Fruit fly (Drosophila melanogaster) whole organism, embryonic: ENCODE measurements around the gene CG6656.

Experiments used
- Atf-2 ChIP-seq: fragments of 200-800 bp; sonication (Bioruptor generic); optimal IDR thresholded peaks from 2 replicates; lab custom pipeline; 2016; ENCODE audit warnings: missing biosample characterization, missing genetic modification characterization
- CG12299 ChIP-seq: fragments of 200-800 bp; sonication (Bioruptor generic); optimal IDR thresholded peaks from 2 replicates; lab custom pipeline; 2018; ENCODE audit warnings: missing biosample characterization, mild to moderate bottlenecking, missing genetic modification characterization
- CG14014 ChIP-seq: fragments of 200-800 bp; sonication (Bioruptor generic); IDR thresholded peaks from 2 replicates; pipeline ENCODE4 v1.3.6; 2022; ENCODE audit warnings: missing biosample characterization, missing genetic modification characterization
- CG14441 ChIP-seq: fragments of 200-800 bp; sonication (Bioruptor generic); IDR thresholded peaks from 2 replicates; pipeline ENCODE4 v1.3.6; 2022; ENCODE audit warnings: missing biosample characterization, missing genetic modification characterization
- CG14710 ChIP-seq: fragments of 200-800 bp; sonication (Bioruptor generic); optimal IDR thresholded peaks from 3 replicates; lab custom pipeline; 2019; ENCODE audit warnings: missing biosample characterization, mild to moderate bottlenecking, missing genetic modification characterization, moderate library complexity
- CG16779 ChIP-seq: fragments of 200-800 bp; sonication (Bioruptor generic); IDR thresholded peaks from 2 replicates; pipeline ENCODE4 v1.3.6; 2022; ENCODE audit warnings: missing biosample characterization, missing genetic modification characterization
- CG17359 ChIP-seq: fragments of 200-800 bp; sonication (Bioruptor generic); optimal IDR thresholded peaks from 3 replicates; lab custom pipeline; 2018; ENCODE audit warnings: missing biosample characterization, mild to moderate bottlenecking, missing genetic modification characterization, moderate library complexity
- CG2202 ChIP-seq: fragments of 200-800 bp; sonication (Bioruptor generic); optimal IDR thresholded peaks from 2 replicates; lab custom pipeline; 2018; ENCODE audit warnings: missing biosample characterization, mild to moderate bottlenecking, missing genetic modification characterization
- CG3163 ChIP-seq: fragments of 200-800 bp; sonication (Bioruptor generic); optimal IDR thresholded peaks from 3 replicates; lab custom pipeline; 2016; ENCODE audit warnings: missing biosample characterization, missing genetic modification characterization
- CG4282 ChIP-seq: fragments of 200-800 bp; sonication (Bioruptor generic); optimal IDR thresholded peaks from 2 replicates; lab custom pipeline; 2016; ENCODE audit warnings: missing biosample characterization, missing genetic modification characterization
- CG4360 ChIP-seq: fragments of 200-800 bp; sonication (Bioruptor generic); IDR thresholded peaks from 2 replicates; pipeline ENCODE4 v1.3.6; 2022; ENCODE audit warnings: missing biosample characterization, missing genetic modification characterization
- CG4730 ChIP-seq: fragments of 200-800 bp; sonication (Bioruptor generic); IDR thresholded peaks from 2 replicates; pipeline ENCODE4 v1.3.6; 2022; ENCODE audit warnings: missing biosample characterization, missing genetic modification characterization
- CG6175 ChIP-seq: fragments of 200-800 bp; sonication (Bioruptor generic); IDR thresholded peaks from 3 replicates; pipeline ENCODE4 v1.3.6; 2022; ENCODE audit warnings: missing biosample characterization, missing genetic modification characterization
- CG6813 ChIP-seq: fragments of 200-800 bp; sonication (Bioruptor generic); optimal IDR thresholded peaks from 2 replicates; lab custom pipeline; 2017; ENCODE audit warnings: missing biosample characterization, missing genetic modification characterization, mild to moderate bottlenecking, moderate library complexity, missing genetic modification reagents
- CG7372 ChIP-seq: fragments of 200-800 bp; sonication (Bioruptor generic); IDR thresholded peaks from 2 replicates; pipeline ENCODE4 v1.3.6; 2022; ENCODE audit warnings: missing biosample characterization, missing genetic modification characterization
- CG7839 ChIP-seq: fragments of 200-800 bp; sonication (Bioruptor generic); optimal IDR thresholded peaks from 3 replicates; lab custom pipeline; 2018; ENCODE audit warnings: missing biosample characterization, mild to moderate bottlenecking, missing genetic modification characterization, moderate library complexity
- CG7987 ChIP-seq: fragments of 200-800 bp; sonication (Bioruptor generic); optimal IDR thresholded peaks from 2 replicates; lab custom pipeline; 2018; ENCODE audit warnings: missing biosample characterization, mild to moderate bottlenecking, missing genetic modification characterization, moderate library complexity
- CG8388 ChIP-seq: fragments of 200-800 bp; sonication (Bioruptor generic); optimal IDR thresholded peaks from 2 replicates; lab custom pipeline; 2019; ENCODE audit warnings: missing biosample characterization, mild to moderate bottlenecking, missing genetic modification characterization, moderate library complexity
- CG9876 ChIP-seq: fragments of 200-800 bp; sonication (Bioruptor generic); optimal IDR thresholded peaks from 2 replicates; lab custom pipeline; 2016; ENCODE audit warnings: missing biosample characterization, missing genetic modification characterization
- Ets97D ChIP-seq: fragments of 200-800 bp; sonication (Bioruptor generic); optimal IDR thresholded peaks from 3 replicates; lab custom pipeline; 2016; ENCODE audit warnings: missing biosample characterization, missing genetic modification characterization
- Fer3 ChIP-seq: fragments of 200-800 bp; sonication (Bioruptor generic); optimal IDR thresholded peaks from 2 replicates; lab custom pipeline; 2018; ENCODE audit warnings: missing biosample characterization, mild to moderate bottlenecking, missing genetic modification characterization, moderate library complexity
- Gsc ChIP-seq: fragments of 200-800 bp; sonication (Bioruptor generic); IDR thresholded peaks from 2 replicates; pipeline ENCODE4 v1.3.6; 2022; ENCODE audit warnings: missing biosample characterization, missing genetic modification characterization
- Hr51 ChIP-seq, 2 experiments: fragments of 200-800 bp; sonication (Bioruptor generic); optimal IDR thresholded peaks; 2 replicates in 1 of 2; 3 replicates in 1 of 2; lab custom pipeline; 2016 to 2018; ENCODE audit warnings: missing biosample characterization in 2 of 2, missing genetic modification characterization in 2 of 2, mild to moderate bottlenecking in 1 of 2, moderate library complexity in 1 of 2
- Mad ChIP-seq: fragments of 200-800 bp; sonication (Bioruptor generic); optimal IDR thresholded peaks from 2 replicates; lab custom pipeline; 2016; ENCODE audit warnings: missing biosample characterization, missing genetic modification characterization
- Mrtf ChIP-seq: fragments of 200-800 bp; sonication (Bioruptor generic); IDR thresholded peaks from 3 replicates; pipeline ENCODE4 v1.3.6; 2022; ENCODE audit warnings: missing biosample characterization, missing genetic modification characterization
- NfI ChIP-seq: fragments of 200-800 bp; sonication (Bioruptor generic); optimal IDR thresholded peaks from 3 replicates; lab custom pipeline; 2018; ENCODE audit warnings: missing biosample characterization, mild to moderate bottlenecking, missing genetic modification characterization, moderate library complexity
- Optix ChIP-seq: fragments of 200-800 bp; sonication (Bioruptor generic); IDR thresholded peaks from 3 replicates; pipeline ENCODE4 v1.3.6; 2022; ENCODE audit warnings: missing biosample characterization, missing genetic modification characterization
- Poxn ChIP-seq: fragments of 200-800 bp; sonication (Bioruptor generic); IDR thresholded peaks from 2 replicates; pipeline ENCODE4 v1.3.6; 2022; ENCODE audit warnings: missing biosample characterization, missing genetic modification characterization
- Rfx ChIP-seq: fragments of 200-800 bp; sonication (Bioruptor generic); IDR thresholded peaks from 2 replicates; pipeline ENCODE4 v1.3.6; 2022; ENCODE audit warnings: missing biosample characterization, missing genetic modification characterization
- Scr ChIP-seq: fragments of 200-800 bp; sonication (Bioruptor generic); IDR thresholded peaks from 2 replicates; pipeline ENCODE4 v1.3.6; 2022; ENCODE audit warnings: missing biosample characterization, missing genetic modification characterization; ENCODE audit not compliant: partially characterized antibody
- Sry-β ChIP-seq: fragments of 200-800 bp; sonication (Bioruptor generic); optimal IDR thresholded peaks from 2 replicates; lab custom pipeline; 2018; ENCODE audit warnings: missing biosample characterization, mild to moderate bottlenecking, missing genetic modification characterization, moderate library complexity
- Xbp1 ChIP-seq: fragments of 200-800 bp; sonication (Bioruptor generic); optimal IDR thresholded peaks from 3 replicates; lab custom pipeline; 2016; ENCODE audit warnings: missing biosample characterization, mild to moderate bottlenecking, missing genetic modification characterization
- br ChIP-seq: fragments of >200 bp; optimal IDR thresholded peaks from 2 replicates; lab custom pipeline; 2017
- croc ChIP-seq: fragments of 200-800 bp; sonication (Bioruptor generic); conservative IDR thresholded peaks from 3 replicates; pipeline ENCODE4 v1.3.6; 2022; ENCODE audit warnings: missing biosample characterization, missing genetic modification characterization
- dmrt11E ChIP-seq: fragments of 200-800 bp; sonication (Bioruptor generic); optimal IDR thresholded peaks from 3 replicates; lab custom pipeline; 2018; ENCODE audit warnings: missing biosample characterization, mild to moderate bottlenecking, missing genetic modification characterization, moderate library complexity
- emc ChIP-seq: fragments of 200-800 bp; sonication (Bioruptor generic); optimal IDR thresholded peaks from 2 replicates; lab custom pipeline; 2016; ENCODE audit warnings: missing biosample characterization, missing genetic modification characterization
- ems ChIP-seq: fragments of 200-800 bp; sonication (Bioruptor generic); optimal IDR thresholded peaks from 3 replicates; lab custom pipeline; 2016; ENCODE audit warnings: missing biosample characterization, missing genetic modification characterization
- fru ChIP-seq: fragments of >200 bp; optimal IDR thresholded peaks from 2 replicates; lab custom pipeline; 2017
- hb ChIP-seq: fragments of 200-800 bp; sonication (Bioruptor generic); IDR thresholded peaks from 3 replicates; pipeline ENCODE4 v1.3.6; 2022; ENCODE audit warnings: missing biosample characterization, missing genetic modification characterization; ENCODE audit not compliant: partially characterized antibody
- her ChIP-seq: fragments of 200-800 bp; sonication (Bioruptor generic); optimal IDR thresholded peaks from 2 replicates; lab custom pipeline; 2016; ENCODE audit warnings: missing biosample characterization, missing genetic modification characterization
- hkb ChIP-seq, 2 experiments: fragments of 200-800 bp in 1 of 2; fragments of >200 bp in 1 of 2; sonication (Bioruptor generic) in 1 of 2; IDR thresholded peaks in 1 of 2; optimal IDR thresholded peaks in 1 of 2; 2 replicates each; pipeline versions ENCODE4 v1.3.6 to Lab custom; 2017 to 2022; ENCODE audit warnings: missing biosample characterization in 1 of 2, missing genetic modification characterization in 1 of 2
- onecut ChIP-seq: fragments of 200-800 bp; sonication (Bioruptor generic); IDR thresholded peaks from 2 replicates; pipeline ENCODE4 v1.3.6; 2022; ENCODE audit warnings: missing biosample characterization, missing genetic modification characterization
- org-1 ChIP-seq: fragments of 200-800 bp; sonication (Bioruptor generic); optimal IDR thresholded peaks from 2 replicates; lab custom pipeline; 2017; ENCODE audit warnings: missing biosample characterization, missing genetic modification characterization
- pfk ChIP-seq: fragments of 200-800 bp; sonication (Bioruptor generic); optimal IDR thresholded peaks from 2 replicates; lab custom pipeline; 2018; ENCODE audit warnings: missing biosample characterization, mild to moderate bottlenecking, missing genetic modification characterization, moderate library complexity
- phol ChIP-seq: fragments of 200-800 bp; sonication (Bioruptor generic); optimal IDR thresholded peaks from 3 replicates; lab custom pipeline; 2018; ENCODE audit warnings: missing biosample characterization, mild to moderate bottlenecking, missing genetic modification characterization, moderate library complexity
- repo ChIP-seq: fragments of 200-800 bp; sonication (Bioruptor generic); optimal IDR thresholded peaks from 2 replicates; lab custom pipeline; 2016; ENCODE audit warnings: missing biosample characterization, missing genetic modification characterization
- slou ChIP-seq: fragments of 200-800 bp; sonication (Bioruptor generic); optimal IDR thresholded peaks from 3 replicates; lab custom pipeline; 2016; ENCODE audit warnings: missing biosample characterization, missing genetic modification characterization
- stwl ChIP-seq: fragments of 200-800 bp; sonication (Bioruptor generic); optimal IDR thresholded peaks from 3 replicates; lab custom pipeline; 2018; ENCODE audit warnings: missing biosample characterization, mild to moderate bottlenecking, missing genetic modification characterization, moderate library complexity
- tll ChIP-seq, 2 experiments: fragments of 200-800 bp in 1 of 2; fragments of >200 bp in 1 of 2; sonication (Bioruptor generic) in 1 of 2; optimal IDR thresholded peaks; 2 replicates each; lab custom pipeline; 2017 to 2019; ENCODE audit warnings: missing biosample characterization in 2 of 2, missing genetic modification characterization in 2 of 2, mild to moderate bottlenecking in 1 of 2, moderate library complexity in 1 of 2
- toy ChIP-seq: fragments of 200-800 bp; sonication (Bioruptor generic); IDR thresholded peaks from 2 replicates; pipeline ENCODE4 v1.3.6; 2022; ENCODE audit warnings: missing biosample characterization, missing genetic modification characterization
- vfl ChIP-seq: fragments of 200-800 bp; sonication (Bioruptor generic); optimal IDR thresholded peaks from 2 replicates; lab custom pipeline; 2016; ENCODE audit warnings: missing biosample characterization, missing genetic modification characterization
- zfh2 ChIP-seq: fragments of 200-800 bp; sonication (Bioruptor generic); optimal IDR thresholded peaks from 2 replicates; lab custom pipeline; 2016; ENCODE audit warnings: missing biosample characterization, missing genetic modification characterization

The CG6656 gene

dm6 chr3R:21839636-21840035 lies 35.5 kb upstream of the CG6656 start (continued):
- TF ChIP-seq croc (GFP tag; lab: Robert Waterston, UW): no peak
- TF ChIP-seq CG4282 (GFP tag; lab: Kevin White, UChicago): no peak
- TF ChIP-seq hb (GFP tag; lab: Robert Waterston, UW): no peak
- peak; percentile 22 for TF ChIP-seq dmrt11E
- TF ChIP-seq vfl: no peak
- no peak for TF ChIP-seq zfh2 (GFP tag; lab: Kevin White, UChicago)
- TF ChIP-seq CG12299 (tag; lab: Kevin White, UChicago): no peak
- no peak for TF ChIP-seq fru (lab: Kevin White, UChicago)
- no peak for TF ChIP-seq Ets97D (GFP tag; lab: Kevin White, UChicago)
- no peak for TF ChIP-seq org-1 (GFP tag; lab: Kevin White, UChicago)
- no peak for TF ChIP-seq Rfx
- TF ChIP-seq CG4730 (GFP tag; lab: Robert Waterston, UW): no peak
- TF ChIP-seq Sry-β (GFP tag; lab: Kevin White, UChicago): no peak
- TF ChIP-seq Mad (GFP tag; lab: Kevin White, UChicago): no peak
- TF ChIP-seq her: no peak
- TF ChIP-seq Xbp1 (GFP tag; lab: Kevin White, UChicago): no peak
- no peak for TF ChIP-seq pfk
- no peak for TF ChIP-seq Atf-2 (GFP tag; lab: Kevin White, UChicago)
- peak; percentile 37 for TF ChIP-seq CG14710 (tag; lab: Kevin White, UChicago)
- no peak for TF ChIP-seq CG7372 (GFP tag; lab: Robert Waterston, UW)
- TF ChIP-seq CG3163 (GFP tag; lab: Kevin White, UChicago): no peak
- no peak for TF ChIP-seq tll (GFP tag; optimal IDR thresholded peaks at IDR 0.05; lab: Kevin White, UChicago)
- TF ChIP-seq CG7839: peak; percentile 40
- TF ChIP-seq CG8388 (GFP tag; lab: Kevin White, UChicago): peak; percentile 15
- TF ChIP-seq CG4360 (GFP tag; lab: Robert Waterston, UW): no peak
- no peak for TF ChIP-seq toy (GFP tag; lab: Robert Waterston, UW)
- no peak for TF ChIP-seq Poxn (GFP tag; lab: Robert Waterston, UW)
- no peak for TF ChIP-seq CG14014 (GFP tag; lab: Robert Waterston, UW)
- TF ChIP-seq stwl (tag; lab: Kevin White, UChicago): no peak
- TF ChIP-seq Scr (GFP tag; lab: Robert Waterston, UW): no peak
- no peak for TF ChIP-seq Optix (GFP tag; lab: Robert Waterston, UW)
- TF ChIP-seq br (lab: Kevin White, UChicago): no peak
- TF ChIP-seq CG14441: no peak
- TF ChIP-seq Mrtf (GFP tag; lab: Robert Waterston, UW): no peak
- no peak for TF ChIP-seq ems (GFP tag; lab: Kevin White, UChicago)
- peak; percentile 34 for TF ChIP-seq phol (tag; lab: Kevin White, UChicago)
- TF ChIP-seq onecut (GFP tag; lab: Robert Waterston, UW): no peak
- no peak for TF ChIP-seq emc (GFP tag; lab: Kevin White, UChicago)
- no peak for TF ChIP-seq Gsc (GFP tag; lab: Robert Waterston, UW)
- no peak for TF ChIP-seq NfI (GFP tag; lab: Kevin White, UChicago)
- no peak for TF ChIP-seq CG9876 (GFP tag; lab: Kevin White, UChicago)
- no peak for TF ChIP-seq CG16779 (GFP tag; lab: Robert Waterston, UW)
- TF ChIP-seq Fer3 (tag; lab: Kevin White, UChicago): no peak
- TF ChIP-seq Hr51 (GFP tag; optimal IDR thresholded peaks at IDR 0.05; lab: Kevin White, UChicago): peak in 1 of 2 experiments; percentile 73
- no peak for TF ChIP-seq CG6175 (GFP tag; lab: Robert Waterston, UW)
- no peak for TF ChIP-seq CG7987 (GFP tag; lab: Kevin White, UChicago)
- no peak for TF ChIP-seq repo (GFP tag; lab: Kevin White, UChicago)
- no peak for TF ChIP-seq slou (GFP tag; lab: Kevin White, UChicago)
- peak; percentile 9 for TF ChIP-seq CG17359 (tag; lab: Kevin White, UChicago)
- no peak for TF ChIP-seq hkb (optimal IDR thresholded peaks at IDR 0.05; lab: Kevin White, UChicago)
- no peak for TF ChIP-seq hkb (GFP tag; IDR thresholded peaks at IDR 0.05; lab: Robert Waterston, UW)
- no peak for TF ChIP-seq CG6813 (GFP tag; lab: Kevin White, UChicago)
- no peak for TF ChIP-seq CG2202 (tag; lab: Kevin White, UChicago)
